Worm (Caenorhabditis elegans): Measurements from ENCODE around the gene xpo-1.
A peak's percentile ranks its signal among the peaks of the same experiment; 100 is the strongest.

The xpo-1 gene

ce11 chrV:7786639-7787038 is 18.2 kb upstream of the xpo-1 start:
- 0 out of 2 replicates have a peak, but pooled peaks have one; percentile 4 for TF ChIP-seq madf-3 (GFP tag; IDR thresholded peaks at IDR 0.05)
- TF ChIP-seq sptf-2 (GFP tag; optimal IDR thresholded peaks at IDR 0.05), result no peak

DNA sequence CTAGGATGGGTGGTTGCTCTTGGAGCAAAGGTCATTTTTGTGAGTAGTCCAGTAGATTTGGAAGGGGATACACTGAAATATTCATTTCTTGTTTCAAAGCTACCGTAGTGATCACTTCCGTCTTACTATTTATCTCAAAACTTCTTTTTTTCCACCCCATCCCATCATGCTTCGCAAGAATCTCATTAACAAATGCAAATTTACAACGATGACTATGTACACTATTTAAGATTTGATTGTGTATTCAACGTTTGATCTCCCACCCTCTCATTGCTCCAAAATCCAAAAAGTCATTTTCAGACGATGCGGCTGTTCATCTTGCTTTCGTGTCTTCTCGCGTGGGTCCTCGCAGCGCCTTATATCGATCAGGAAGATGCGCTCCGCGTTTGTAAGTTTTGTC is 11.8 kb upstream of the xpo-1 start, which contains the start of gene flp-21:
Gene flp-21 (plus strand): TSS at position 301 of the 400 bp plus-strand sequence.
- no peak for TF ChIP-seq madf-8 (GFP tag; conservative IDR thresholded peaks at IDR 0.05)
- TF ChIP-seq snpc-1.3 (tag; optimal IDR thresholded peaks at IDR 0.05; ENCODE audit: insufficient read depth), result no peak
- TF ChIP-seq tbp1 (GFP tag; optimal IDR thresholded peaks at IDR 0.05), result no peak
- TF ChIP-seq die-1 (tag; optimal IDR thresholded peaks at IDR 0.05), result no peak
- TF ChIP-seq cebp-2 (GFP tag; IDR thresholded peaks at IDR 0.05), result no peak
- no peak for TF ChIP-seq egl-18 (GFP tag; IDR thresholded peaks at IDR 0.05)
- no peak for TF ChIP-seq dpl-1 (GFP tag; optimal IDR thresholded peaks at IDR 0.05)
- no peak for TF ChIP-seq ets-4 (GFP tag; optimal IDR thresholded peaks at IDR 0.05)

DNA sequence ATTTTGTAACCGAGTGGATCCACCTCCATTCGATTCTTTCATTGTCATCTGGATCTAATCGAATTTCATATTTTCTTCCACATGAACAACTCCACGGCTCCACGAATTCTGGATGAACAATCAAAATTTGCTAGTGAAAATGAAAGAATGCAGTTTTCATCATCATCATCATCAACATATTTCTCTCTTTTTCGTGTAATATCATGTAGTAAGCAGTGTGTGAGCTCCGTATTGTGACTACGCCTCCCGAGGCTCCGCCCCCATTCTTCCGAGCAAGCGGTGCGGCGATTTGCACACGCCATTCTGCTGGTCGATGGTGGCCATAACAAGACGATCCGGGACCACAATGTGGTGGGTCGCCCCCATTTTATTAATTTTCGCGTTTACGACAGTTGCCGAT is 6.8 kb upstream of the xpo-1 start, which contains the start of gene ZK742.7:
Gene ZK742.7 (plus strand): TSS at position 301 of the 400 bp plus-strand sequence.
- no peak for TF ChIP-seq ztf-22 (GFP tag; optimal IDR thresholded peaks at IDR 0.05)
- no peak for TF ChIP-seq aptf-3 (GFP tag; IDR thresholded peaks at IDR 0.05)
- no peak for TF ChIP-seq tbx-9 (tag; optimal IDR thresholded peaks at IDR 0.05; ENCODE audit: borderline replicate concordance)
- no peak for TF ChIP-seq hlh-12 (tag; optimal IDR thresholded peaks at IDR 0.05)

DNA sequence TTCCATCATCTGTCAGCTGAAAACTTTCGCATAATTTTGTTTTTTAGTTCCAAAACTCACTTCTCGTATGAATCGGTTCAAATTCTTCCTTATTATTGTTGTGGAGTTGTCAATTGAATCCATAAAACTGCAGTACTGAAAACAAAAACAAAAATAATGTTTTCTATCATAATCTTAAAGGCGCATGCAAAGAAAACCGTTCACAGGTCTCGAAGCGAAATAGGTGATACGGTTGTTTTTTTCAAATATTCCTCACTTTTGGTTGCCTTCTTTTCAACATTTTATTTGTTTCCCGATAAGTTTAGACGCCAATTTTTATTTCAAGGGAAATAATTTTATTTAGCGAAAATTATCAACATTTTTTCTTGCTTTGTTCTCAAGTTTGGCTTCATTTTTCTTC is 1.3 kb upstream of the xpo-1 start:
- TF ChIP-seq unc-62 (GFP tag; optimal IDR thresholded peaks at IDR 0.05) (no peak), mxl-1 (tag; optimal IDR thresholded peaks at IDR 0.05) (no peak), nfya-1 (tag; optimal IDR thresholded peaks at IDR 0.05; ENCODE audit: borderline replicate concordance, insufficient read depth) (no peak), hmg-1.2 (GFP tag; IDR thresholded peaks at IDR 0.05) (no peak), F33H1.4 (GFP tag; IDR thresholded peaks at IDR 0.05) (peak; percentile 80), ceh-79 (tag; optimal IDR thresholded peaks at IDR 0.05) (no peak), egl-44 (GFP tag; IDR thresholded peaks at IDR 0.05) (no peak), ets-4 (GFP tag; optimal IDR thresholded peaks at IDR 0.05) (no peak), Y53G8AR.9 (GFP tag; conservative IDR thresholded peaks at IDR 0.05) (no peak), ceh-27 (GFP tag; optimal IDR thresholded peaks at IDR 0.05) (no peak), lsl-1 (GFP tag; optimal IDR thresholded peaks at IDR 0.05) (peak; percentile 71), sptf-2 (GFP tag; optimal IDR thresholded peaks at IDR 0.05) (no peak), die-1 (tag; optimal IDR thresholded peaks at IDR 0.05) (no peak), lin-54 (GFP tag; optimal IDR thresholded peaks at IDR 0.05) (no peak), xnd-1 (tag; optimal IDR thresholded peaks at IDR 0.05) (no peak)

DNA sequence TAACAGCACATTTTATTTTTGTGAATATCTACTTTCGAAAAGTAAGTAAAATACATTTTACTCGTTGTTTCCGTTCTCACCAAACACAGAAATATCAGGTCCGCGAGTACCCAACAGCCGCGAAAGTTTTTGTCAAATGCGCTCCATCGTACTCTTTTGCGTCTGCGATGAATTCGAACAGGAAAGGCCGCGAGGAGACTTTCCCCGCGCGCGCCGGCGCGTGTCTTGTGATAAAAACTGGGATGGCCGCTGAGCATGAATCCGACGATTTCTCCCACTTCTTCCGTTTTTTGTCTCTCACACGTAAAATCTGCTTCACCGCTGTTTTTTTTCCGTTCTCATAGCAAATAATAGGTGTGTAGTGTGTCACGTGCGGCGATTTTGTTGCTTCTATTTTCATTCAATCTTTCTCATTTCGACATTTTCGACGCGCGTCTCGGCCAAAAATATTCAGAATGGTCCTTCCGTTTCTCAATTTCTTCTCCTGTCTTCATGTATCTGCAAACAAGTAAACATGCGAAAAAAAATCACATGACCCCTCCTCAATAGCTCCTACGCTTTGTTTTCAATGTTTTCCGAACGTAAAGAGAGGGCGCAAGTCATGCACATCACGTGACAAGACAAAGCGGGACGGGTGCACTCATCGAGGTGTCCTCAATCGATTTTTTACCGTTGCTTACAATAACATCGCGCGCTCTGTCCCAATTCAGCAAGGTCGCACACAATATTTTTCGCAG is 632 bp upstream of the xpo-1 start, which contains the start of gene uvs-1:
Gene uvs-1 (minus strand): TSS at position 145 of the 737 bp plus-strand sequence.
- TF ChIP-seq K12H6.12 (tag; optimal IDR thresholded peaks at IDR 0.05) (peak; percentile 67), aptf-3 (GFP tag; IDR thresholded peaks at IDR 0.05) (no peak), mcd-1 (GFP tag; IDR thresholded peaks at IDR 0.05) (peak; percentile 83), lir-1 (GFP tag; conservative IDR thresholded peaks at IDR 0.05) (no peak), Y95B8A.8 (GFP tag; IDR thresholded peaks at IDR 0.05) (no peak), ceh-100 (GFP tag; IDR thresholded peaks at IDR 0.05) (peak; percentile 25; the same call in 1 of the 2 replicates), ceh-91 (GFP tag; IDR thresholded peaks at IDR 0.05) (peak; percentile 71), ztf-18 (tag; optimal IDR thresholded peaks at IDR 0.05) (peak; percentile 32), let-607 (tag; optimal IDR thresholded peaks at IDR 0.05) (no peak), sptf-2 (GFP tag; optimal IDR thresholded peaks at IDR 0.05) (no peak), nhr-27 (tag; optimal IDR thresholded peaks at IDR 0.05) (no peak), xnd-1 (tag; optimal IDR thresholded peaks at IDR 0.05) (peak; percentile 58), atf-7 (tag; optimal IDR thresholded peaks at IDR 0.05) (no peak), attf-3 (GFP tag; conservative IDR thresholded peaks at IDR 0.05) (no peak), C06A6.2 (GFP tag; conservative IDR thresholded peaks at IDR 0.05) (no peak), lag-1 (GFP tag; IDR thresholded peaks at IDR 0.05) (no peak), snpc-1.1 (tag; optimal IDR thresholded peaks at IDR 0.05; ENCODE audit: insufficient read depth) (no peak), cebp-2 (GFP tag; IDR thresholded peaks at IDR 0.05) (no peak)
